Worm (Caenorhabditis elegans) whole organism, mixed stage, embryonic: ENCODE results near the gene nhr-177.

Experiments used
- bed-3 ChIP-seq: fragments of 200-800 bp; sonication (Bioruptor generic); optimal IDR thresholded peaks from 3 replicates; lab custom pipeline; 2018; ENCODE audit warnings: mild to moderate bottlenecking, missing genetic modification characterization, moderate library complexity, missing compliant biosample characterization
- ces-1 ChIP-seq: fragments of 150-350 bp; optimal IDR thresholded peaks from 2 replicates; lab custom pipeline; 2014; ENCODE audit warnings: missing biosample characterization, missing genetic modification reagents, missing genetic modification characterization
- elt-3 ChIP-seq: fragments of 150-350 bp; optimal IDR thresholded peaks from 2 replicates; lab custom pipeline; 2014; ENCODE audit warnings: missing biosample characterization, missing genetic modification characterization
- lsy-2 ChIP-seq: fragments of 150-350 bp; optimal IDR thresholded peaks from 2 replicates; lab custom pipeline; 2014; ENCODE audit warnings: missing biosample characterization, missing genetic modification characterization
- nhr-12 ChIP-seq: fragments of 150-350 bp; optimal IDR thresholded peaks from 2 replicates; lab custom pipeline; 2014; ENCODE audit warnings: missing biosample characterization, missing genetic modification characterization
- nhr-28 ChIP-seq: fragments of 150-350 bp; optimal IDR thresholded peaks from 2 replicates; lab custom pipeline; 2014; ENCODE audit warnings: missing biosample characterization, missing genetic modification characterization
- nhr-76 ChIP-seq: sonication (generic microtip); optimal IDR thresholded peaks from 2 replicates; lab custom pipeline; 2017; ENCODE audit warnings: missing biosample characterization, missing genetic modification characterization
- pha-4 ChIP-seq: fragments of 150-350 bp; optimal IDR thresholded peaks from 2 replicates; lab custom pipeline; 2018; ENCODE audit warnings: missing biosample characterization, missing genetic modification reagents, missing genetic modification characterization
- snpc-4 ChIP-seq: fragments of 150-350 bp; optimal IDR thresholded peaks from 2 replicates; lab custom pipeline; 2014; ENCODE audit warnings: missing biosample characterization, missing genetic modification characterization
- sptf-1 ChIP-seq: sonication (generic microtip); optimal IDR thresholded peaks from 2 replicates; lab custom pipeline; 2017; ENCODE audit warnings: mild to moderate bottlenecking, missing genetic modification characterization, moderate library complexity, missing compliant biosample characterization

DNA sequence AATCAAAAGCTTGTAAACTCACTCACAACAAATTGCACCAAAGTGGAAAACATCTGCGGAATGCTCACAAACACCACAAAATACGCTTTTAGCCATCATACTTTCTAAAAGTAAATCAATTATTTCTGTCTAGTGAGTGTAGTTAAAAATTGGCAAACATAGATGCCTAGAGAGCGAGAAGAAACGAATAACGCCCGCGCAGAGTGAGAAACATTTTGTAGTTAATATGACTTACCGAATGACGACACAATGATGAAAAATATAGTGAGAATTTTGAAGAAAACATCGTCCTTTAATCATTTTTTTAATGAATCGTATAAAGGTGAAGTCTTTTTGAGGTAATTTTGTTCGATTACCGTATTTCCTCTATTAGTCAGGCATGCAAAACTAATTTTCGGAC lies 19.3 kb downstream of the nhr-177 start, which contains the start of gene nhr-238:
- no peak for TF ChIP-seq nhr-76 (tag; lab: Kevin White, UChicago)
- no peak for TF ChIP-seq pha-4 (tag; lab: Kevin White, UChicago)
- TF ChIP-seq nhr-28 (tag; lab: Kevin White, UChicago), result peak; percentile 52
- TF ChIP-seq ces-1 (GFP tag; lab: Kevin White, UChicago), result no peak
- no peak for TF ChIP-seq lsy-2
- TF ChIP-seq nhr-12 (tag; lab: Kevin White, UChicago), result no peak
- TF ChIP-seq sptf-1, result no peak
- no peak for TF ChIP-seq bed-3 (GFP tag; lab: Kevin White, UChicago)
- no peak for TF ChIP-seq elt-3
- no peak for TF ChIP-seq snpc-4 (tag; lab: Kevin White, UChicago)
